Worm (Caenorhabditis elegans): ENCODE results near the gene F54D5.2.
A peak's percentile ranks its signal among the peaks of the same experiment; 100 is the strongest.

F54D5.2 gene

ce11 chrII:11620630-11621246, 47.8 kb downstream of the F54D5.2 start:
- peak in 1 of 2 experiments; percentile 1 for TF ChIP-seq lsy-2 (tag; optimal IDR thresholded peaks at IDR 0.05)
- TF ChIP-seq pha-4 (GFP tag; IDR thresholded peaks at IDR 0.05), result no peak
- peak; percentile 56 for TF ChIP-seq pha-4 (tag; optimal IDR thresholded peaks at IDR 0.05)
- TF ChIP-seq zip-2 (tag; optimal IDR thresholded peaks at IDR 0.05), result no peak

ce11 chrII:11621576-11621975, 48.6 kb downstream of the F54D5.2 start:
- no peak for TF ChIP-seq mxl-2 (GFP tag; conservative IDR thresholded peaks at IDR 0.05)
- TF ChIP-seq aha-1 (tag), result peak; percentile 26
- no peak for TF ChIP-seq zag-1 (tag; optimal IDR thresholded peaks at IDR 0.05)
- TF ChIP-seq nhr-77 (tag; optimal IDR thresholded peaks at IDR 0.05), result no peak
- TF ChIP-seq Y105C5A.15 (GFP tag; IDR thresholded peaks at IDR 0.05), result no peak
- TF ChIP-seq unc-130 (GFP tag; optimal IDR thresholded peaks at IDR 0.05), result no peak
- no peak for TF ChIP-seq spr-1 (tag; optimal IDR thresholded peaks at IDR 0.05)
- TF ChIP-seq mxl-3 (GFP tag; optimal IDR thresholded peaks at IDR 0.05), result no peak
- TF ChIP-seq gei-8 (GFP tag; optimal IDR thresholded peaks at IDR 0.05), result no peak
- no peak for TF ChIP-seq fos-1 (tag; optimal IDR thresholded peaks at IDR 0.05)
- TF ChIP-seq mdl-1 (tag; optimal IDR thresholded peaks at IDR 0.05), result peak in 1 of 2 experiments; percentile 55
- no peak for TF ChIP-seq lin-1 (GFP tag; IDR thresholded peaks at IDR 0.05)
- TF ChIP-seq nhr-11 (tag; optimal IDR thresholded peaks at IDR 0.05), result no peak
- no peak for TF ChIP-seq F49E8.2 (tag; optimal IDR thresholded peaks at IDR 0.05; ENCODE audit: borderline replicate concordance)
- 0 out of 2 replicates have a peak, but pooled peaks have one; percentile 12 for TF ChIP-seq egl-43 (GFP tag; IDR thresholded peaks at IDR 0.05)
- TF ChIP-seq hlh-30 (tag; optimal IDR thresholded peaks at IDR 0.05; ENCODE audit: insufficient read depth), result peak; percentile 46
- no peak for TF ChIP-seq madf-9 (GFP tag; conservative IDR thresholded peaks at IDR 0.05)
- no peak for TF ChIP-seq pqm-1 (tag; optimal IDR thresholded peaks at IDR 0.05)
- no peak for TF ChIP-seq dmd-9 (GFP tag; IDR thresholded peaks at IDR 0.05)
- TF ChIP-seq ceh-32 (tag; optimal IDR thresholded peaks at IDR 0.05; ENCODE audit: poor library complexity), result no peak
- TF ChIP-seq tra-1 (GFP tag; IDR thresholded peaks at IDR 0.05), result no peak
- TF ChIP-seq php-3 (GFP tag; IDR thresholded peaks at IDR 0.05), result no peak
- no peak for TF ChIP-seq dmd-6 (GFP tag; IDR thresholded peaks at IDR 0.05)
- TF ChIP-seq snpc-1.2 (GFP tag; IDR thresholded peaks at IDR 0.05), result no peak
- TF ChIP-seq dve-1 (tag; optimal IDR thresholded peaks at IDR 0.05; ENCODE audit: insufficient read depth), result peak; percentile 19
- TF ChIP-seq egl-27 (tag; optimal IDR thresholded peaks at IDR 0.05), result no peak
- peak; percentile 14 for TF ChIP-seq fkh-10 (GFP tag; optimal IDR thresholded peaks at IDR 0.05)
- peak; percentile 7 for TF ChIP-seq mes-2 (tag; optimal IDR thresholded peaks at IDR 0.05; ENCODE audit: poor library complexity, severe bottlenecking)
- no peak for TF ChIP-seq nhr-111 (GFP tag; optimal IDR thresholded peaks at IDR 0.05)
- TF ChIP-seq set-16 (GFP tag; IDR thresholded peaks at IDR 0.05), result no peak
- TF ChIP-seq hlh-11 (tag; optimal IDR thresholded peaks at IDR 0.05), result peak; percentile 7
- no peak for TF ChIP-seq daf-19 (GFP tag; conservative IDR thresholded peaks at IDR 0.05)
- no peak for TF ChIP-seq nhr-76 (tag; optimal IDR thresholded peaks at IDR 0.05)
- no peak for TF ChIP-seq F37D6.2 (tag; optimal IDR thresholded peaks at IDR 0.05)
- peak in 1 of 2 experiments; percentile 37 for TF ChIP-seq lsy-2 (tag; optimal IDR thresholded peaks at IDR 0.05)
- no peak for TF ChIP-seq ZK546.5 (tag; optimal IDR thresholded peaks at IDR 0.05)
- TF ChIP-seq D1046.2 (GFP tag; IDR thresholded peaks at IDR 0.05), result no peak
- TF ChIP-seq nhr-41 (GFP tag; IDR thresholded peaks at IDR 0.05), result no peak
- no peak for TF ChIP-seq zip-2 (tag; optimal IDR thresholded peaks at IDR 0.05)
- TF ChIP-seq mep-1 (tag; optimal IDR thresholded peaks at IDR 0.05), result no peak
- TF ChIP-seq lim-7 (GFP tag; IDR thresholded peaks at IDR 0.05), result no peak
- peak in 1 of 2 experiments; percentile 11 for TF ChIP-seq daf-16 (GFP tag; optimal IDR thresholded peaks at IDR 0.05)
- no peak for TF ChIP-seq daf-16 (tag; optimal IDR thresholded peaks at IDR 0.05)
- TF ChIP-seq pha-4 (GFP tag; IDR thresholded peaks at IDR 0.05), result no peak
- TF ChIP-seq pha-4 (tag; optimal IDR thresholded peaks at IDR 0.05), result no peak
- TF ChIP-seq cey-2 (tag; optimal IDR thresholded peaks at IDR 0.05; ENCODE audit: borderline replicate concordance, insufficient read depth), result no peak
- no peak for TF ChIP-seq arid-1 (GFP tag; conservative IDR thresholded peaks at IDR 0.05)
- TF ChIP-seq zfp-2 (tag; optimal IDR thresholded peaks at IDR 0.05), result no peak
